Worm (Caenorhabditis elegans) whole organism, L4 larva: ENCODE results near the gene lido-7.

ENCODE experiments used
- ama-1 ChIP-seq: fragments of 150-350 bp; optimal IDR thresholded peaks from 2 replicates; lab custom pipeline; 2014; ENCODE audit warnings: inconsistent platforms, mixed read lengths
- lin-13 ChIP-seq: fragments of 150-350 bp; optimal IDR thresholded peaks from 2 replicates; lab custom pipeline; 2014; ENCODE audit warnings: missing biosample characterization, missing genetic modification reagents, missing genetic modification characterization
- pha-4 ChIP-seq, 2 experiments: fragments of 150-350 bp in 1 of 2; fragments of 200-800 bp in 1 of 2; sonication (Bioruptor generic) in 1 of 2; IDR thresholded peaks in 1 of 2; optimal IDR thresholded peaks in 1 of 2; 2 replicates each; pipeline versions ENCODE4 v1.3.6 to Lab custom; 2014 to 2022; ENCODE audit warnings: missing genetic modification characterization in 2 of 2, missing genetic modification reagents in 2 of 2, missing biosample characterization in 1 of 2, missing compliant biosample characterization in 1 of 2
- snpc-4 ChIP-seq: fragments of 150-350 bp; optimal IDR thresholded peaks from 2 replicates; lab custom pipeline; 2014; ENCODE audit warnings: missing biosample characterization, missing genetic modification characterization

- TF ChIP-seq lin-13 (GFP tag; lab: Kevin White, UChicago) (no peak), ama-1 (lab: Kevin White, UChicago) (no peak), pha-4 (GFP tag; IDR thresholded peaks at IDR 0.05; lab: Robert Waterston, UW) (no peak), pha-4 (tag; optimal IDR thresholded peaks at IDR 0.05; lab: Kevin White, UChicago) (no peak), snpc-4 (no peak)
Observed at ce11 chrII:2966350-2966749, 21.8 kb upstream of the lido-7 start.
